Worm (Caenorhabditis elegans): ENCODE data around the gene snb-6.

DNA sequence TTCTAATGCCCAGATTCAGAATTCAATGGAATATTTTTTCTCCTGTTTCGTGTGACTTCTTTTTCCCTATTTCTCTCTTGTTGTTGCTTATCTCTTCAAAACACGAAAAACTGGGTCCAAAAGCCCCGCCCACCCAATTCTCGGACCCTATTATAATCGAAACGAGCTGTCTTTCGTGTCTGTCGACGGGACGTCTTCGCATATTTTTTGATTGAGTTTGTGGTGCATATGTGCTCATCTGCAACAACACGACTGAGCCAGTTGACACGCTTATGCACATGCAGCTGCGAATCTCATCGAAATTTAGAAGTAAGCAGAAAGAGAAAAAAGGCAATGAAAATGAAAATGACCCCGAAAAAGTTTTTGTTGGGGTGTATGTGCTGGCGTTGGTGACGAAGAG is 28.6 kb downstream of the snb-6 start:
- no peak for TF ChIP-seq atf-7 (tag; optimal IDR thresholded peaks at IDR 0.05)
- TF ChIP-seq unc-62 (GFP tag; optimal IDR thresholded peaks at IDR 0.05): no peak
